Worm (Caenorhabditis elegans) whole organism, midembryonic: ENCODE measurements around the gene unc-84.

Experiments used
- T22C8.4 ChIP-seq: fragments of 200-800 bp; sonication (Bioruptor generic); IDR thresholded peaks from 2 replicates; pipeline ENCODE4 v1.3.6; 2022; ENCODE audit warnings: missing genetic modification characterization, missing compliant biosample characterization
- cog-1 ChIP-seq: sonication (generic microtip); optimal IDR thresholded peaks from 2 replicates; lab custom pipeline; 2016; ENCODE audit warnings: missing genetic modification characterization, missing compliant biosample characterization
- flt-1 ChIP-seq: fragments of 200-800 bp; sonication (Bioruptor generic); IDR thresholded peaks from 2 replicates; pipeline ENCODE4 v1.3.6; 2022; ENCODE audit warnings: missing genetic modification characterization, missing compliant biosample characterization
- klf-2 ChIP-seq: fragments of 200-800 bp; sonication (Bioruptor generic); conservative IDR thresholded peaks from 2 replicates; pipeline ENCODE4 v1.3.6; 2022; ENCODE audit warnings: missing genetic modification reagents, missing genetic modification characterization, missing compliant biosample characterization
- med-1 ChIP-seq: sonication (generic microtip); optimal IDR thresholded peaks from 2 replicates; lab custom pipeline; 2017; ENCODE audit warnings: missing genetic modification characterization, mild to moderate bottlenecking, missing compliant biosample characterization, antibody characterized with exemption, missing genetic modification reagents; ENCODE audit not compliant: insufficient read depth
- ref-1 ChIP-seq: fragments of 200-800 bp; sonication (Bioruptor generic); conservative IDR thresholded peaks from 2 replicates; pipeline ENCODE4 v1.3.6; 2022; ENCODE audit warnings: missing genetic modification reagents, missing genetic modification characterization, missing compliant biosample characterization
- tab-1 ChIP-seq: fragments of 200-800 bp; sonication (Bioruptor generic); IDR thresholded peaks from 2 replicates; pipeline ENCODE4 v1.3.6; 2022; ENCODE audit warnings: missing genetic modification characterization, missing compliant biosample characterization
- ztf-23 ChIP-seq: fragments of 200-800 bp; sonication (Bioruptor generic); IDR thresholded peaks from 2 replicates; pipeline ENCODE4 v1.3.6; 2022; ENCODE audit warnings: missing genetic modification reagents, missing genetic modification characterization, missing compliant biosample characterization
- ztf-29 ChIP-seq: fragments of 200-800 bp; sonication (Bioruptor generic); IDR thresholded peaks from 2 replicates; pipeline ENCODE4 v1.3.6; 2022; ENCODE audit warnings: missing genetic modification reagents, missing genetic modification characterization, missing compliant biosample characterization

Gene unc-84

DNA sequence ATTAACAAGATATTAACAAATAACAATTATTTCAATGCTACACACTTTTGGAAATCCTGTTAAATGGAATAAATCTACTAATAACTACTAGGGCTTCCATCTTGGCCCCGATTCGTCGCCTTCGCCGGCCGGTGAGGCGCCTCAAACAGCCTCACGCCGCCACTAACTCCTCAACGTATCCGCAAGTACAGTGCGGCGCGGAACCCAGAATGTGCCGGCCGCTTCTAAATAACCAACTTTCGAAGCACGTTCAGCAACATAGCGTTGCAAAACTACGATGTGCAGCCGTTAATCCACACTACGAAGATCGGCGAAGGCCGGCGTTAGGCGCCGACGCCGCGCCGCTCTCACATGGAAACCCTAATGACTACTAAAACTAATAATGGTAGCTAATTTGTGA is 21.3 kb downstream of the unc-84 start:
- TF ChIP-seq flt-1 (GFP tag; lab: Robert Waterston, UW) (no peak), T22C8.4 (no peak), ztf-23 (GFP tag; lab: Robert Waterston, UW) (no peak), ref-1 (GFP tag; lab: Robert Waterston, UW) (no peak)

DNA sequence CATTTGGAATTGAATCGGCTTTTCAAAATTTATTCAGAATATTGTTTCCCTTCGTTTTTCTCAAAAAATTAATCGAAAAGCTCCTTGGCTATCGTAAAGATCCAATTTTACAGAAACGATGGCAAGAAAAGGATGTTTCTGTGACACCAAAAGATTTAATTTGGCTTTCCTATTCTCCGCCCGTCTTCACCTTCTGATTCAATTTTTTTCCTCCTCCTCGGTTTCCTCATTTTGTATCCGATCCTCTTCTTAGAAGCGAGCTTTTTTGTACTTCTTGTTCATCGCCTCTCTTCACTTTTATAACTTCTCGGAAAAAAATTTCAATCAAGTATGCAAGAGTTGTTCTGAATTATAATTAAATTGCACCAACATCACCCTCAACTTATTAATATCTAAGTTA is 25.5 kb downstream of the unc-84 start:
- TF ChIP-seq ref-1 (GFP tag; lab: Robert Waterston, UW) (no peak), med-1 (GFP tag; lab: Kevin White, UChicago) (no peak), flt-1 (GFP tag; lab: Robert Waterston, UW) (no peak), T22C8.4 (no peak), ztf-23 (GFP tag; lab: Robert Waterston, UW) (no peak), cog-1 (tag; lab: Kevin White, UChicago) (no peak), tab-1 (no peak), ztf-29 (GFP tag; lab: Robert Waterston, UW) (no peak), klf-2 (GFP tag; lab: Robert Waterston, UW) (no peak)

ce11 chrX:13615181-13615580 is 30.6 kb downstream of the unc-84 start:
- TF ChIP-seq klf-2 (GFP tag; lab: Robert Waterston, UW) (no peak), ztf-23 (GFP tag; lab: Robert Waterston, UW) (no peak), tab-1 (no peak), flt-1 (GFP tag; lab: Robert Waterston, UW) (no peak), ztf-29 (GFP tag; lab: Robert Waterston, UW) (no peak)

- TF ChIP-seq cog-1 (tag; lab: Kevin White, UChicago) = no peak
- no peak for TF ChIP-seq tab-1
- no peak for TF ChIP-seq med-1 (GFP tag; lab: Kevin White, UChicago)
- no peak for TF ChIP-seq ztf-29 (GFP tag; lab: Robert Waterston, UW)
- TF ChIP-seq ztf-23 (GFP tag; lab: Robert Waterston, UW) = no peak
- no peak for TF ChIP-seq flt-1 (GFP tag; lab: Robert Waterston, UW)
- no peak for TF ChIP-seq ref-1 (GFP tag; lab: Robert Waterston, UW)
- TF ChIP-seq T22C8.4 = no peak
- TF ChIP-seq klf-2 (GFP tag; lab: Robert Waterston, UW) = no peak
Observed at ce11 chrX:13618574-13618973, 34.0 kb downstream of the unc-84 start, which contains the start of gene nlp-53. TSS of gene nlp-53 (plus strand) at chrX:13618874.

ce11 chrX:13621628-13622027 is 37.1 kb downstream of the unc-84 start, which contains the start of gene Y12A6A.1:
TSS of gene Y12A6A.1 (minus strand) at chrX:13621728.
- TF ChIP-seq tab-1 = no peak
- no peak for TF ChIP-seq ref-1 (GFP tag; lab: Robert Waterston, UW)

DNA sequence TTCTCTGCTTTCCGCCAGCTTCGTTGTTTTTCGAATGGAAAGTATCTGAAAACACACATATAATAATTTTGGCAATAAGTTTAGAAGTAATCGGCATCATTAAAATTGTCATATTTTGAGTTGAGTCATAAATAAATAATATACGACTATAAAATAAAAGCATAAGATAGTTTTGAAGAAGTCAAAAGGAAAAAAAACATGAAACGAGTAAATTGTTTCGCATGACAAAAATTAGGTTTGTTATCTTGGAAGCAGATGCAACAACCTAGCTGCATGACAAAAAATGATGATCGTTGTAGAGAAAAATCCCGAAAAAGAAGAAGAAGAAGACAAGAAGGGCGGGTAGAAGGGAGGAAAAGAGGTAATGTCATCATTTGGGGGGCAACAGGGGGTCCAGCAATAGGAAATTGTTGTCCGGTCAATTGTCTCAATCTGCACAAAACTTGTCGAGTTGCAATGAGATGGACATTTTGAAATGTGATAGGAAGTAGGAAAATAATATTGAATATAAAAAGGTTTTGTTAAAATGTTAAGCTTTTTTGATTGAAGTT is 46.6 kb downstream of the unc-84 start, which contains the start of gene nlg-1:
TSS of gene nlg-1 (minus strand) at position 51 of the 551 bp plus-strand sequence.
- TF ChIP-seq ref-1 (GFP tag; lab: Robert Waterston, UW) = no peak
- no peak for TF ChIP-seq T22C8.4
- TF ChIP-seq med-1 (GFP tag; lab: Kevin White, UChicago) = no peak
- no peak for TF ChIP-seq ztf-29 (GFP tag; lab: Robert Waterston, UW)
- TF ChIP-seq flt-1 (GFP tag; lab: Robert Waterston, UW) = no peak
- TF ChIP-seq klf-2 (GFP tag; lab: Robert Waterston, UW) = no peak
- TF ChIP-seq tab-1 = no peak
- TF ChIP-seq cog-1 (tag; lab: Kevin White, UChicago) = no peak
- TF ChIP-seq ztf-23 (GFP tag; lab: Robert Waterston, UW) = no peak

DNA sequence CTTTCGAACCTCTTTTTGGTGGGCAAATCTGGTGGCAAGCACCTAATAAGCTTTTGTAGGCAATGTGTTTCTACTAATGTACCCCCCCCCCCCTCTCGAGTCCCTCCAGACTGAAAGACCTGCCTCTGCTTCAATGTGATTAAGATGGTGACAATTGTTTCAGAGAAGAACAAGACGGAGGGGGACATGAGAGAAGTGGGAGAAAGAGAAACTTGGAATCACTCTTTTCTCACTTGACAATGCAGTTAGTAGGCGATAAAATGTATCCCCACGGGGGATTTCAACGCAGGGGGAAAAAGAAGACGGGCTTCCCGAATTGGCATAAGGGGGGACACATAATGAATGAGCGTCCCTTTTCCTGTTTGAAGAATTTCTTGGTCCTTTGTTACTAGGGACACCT is 47.7 kb downstream of the unc-84 start:
- TF ChIP-seq ref-1 (GFP tag; lab: Robert Waterston, UW) = no peak

DNA sequence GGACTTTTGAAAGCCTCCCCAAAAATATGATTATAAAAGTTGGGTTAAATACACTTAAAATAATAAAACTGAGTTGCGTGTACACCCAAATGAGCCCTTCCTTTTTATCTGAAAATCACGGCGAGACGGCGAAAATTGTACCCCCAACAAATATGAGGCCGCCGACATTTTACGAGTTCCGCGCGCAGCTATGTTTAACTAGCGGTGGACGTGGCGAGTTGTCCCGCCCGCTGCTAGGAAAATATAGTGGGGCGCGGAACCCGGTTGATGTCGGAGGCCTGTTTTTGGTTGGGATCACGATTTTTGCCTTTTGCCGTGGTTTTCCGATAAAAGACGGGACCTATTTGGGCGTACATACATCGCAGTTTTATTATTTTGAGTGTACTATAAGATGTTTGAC is 48.5 kb downstream of the unc-84 start:
- TF ChIP-seq med-1 (GFP tag; lab: Kevin White, UChicago) (no peak), klf-2 (GFP tag; lab: Robert Waterston, UW) (no peak), T22C8.4 (no peak), flt-1 (GFP tag; lab: Robert Waterston, UW) (no peak), ztf-23 (GFP tag; lab: Robert Waterston, UW) (no peak), ref-1 (GFP tag; lab: Robert Waterston, UW) (no peak), ztf-29 (GFP tag; lab: Robert Waterston, UW) (no peak), tab-1 (no peak), cog-1 (tag; lab: Kevin White, UChicago) (no peak)

DNA sequence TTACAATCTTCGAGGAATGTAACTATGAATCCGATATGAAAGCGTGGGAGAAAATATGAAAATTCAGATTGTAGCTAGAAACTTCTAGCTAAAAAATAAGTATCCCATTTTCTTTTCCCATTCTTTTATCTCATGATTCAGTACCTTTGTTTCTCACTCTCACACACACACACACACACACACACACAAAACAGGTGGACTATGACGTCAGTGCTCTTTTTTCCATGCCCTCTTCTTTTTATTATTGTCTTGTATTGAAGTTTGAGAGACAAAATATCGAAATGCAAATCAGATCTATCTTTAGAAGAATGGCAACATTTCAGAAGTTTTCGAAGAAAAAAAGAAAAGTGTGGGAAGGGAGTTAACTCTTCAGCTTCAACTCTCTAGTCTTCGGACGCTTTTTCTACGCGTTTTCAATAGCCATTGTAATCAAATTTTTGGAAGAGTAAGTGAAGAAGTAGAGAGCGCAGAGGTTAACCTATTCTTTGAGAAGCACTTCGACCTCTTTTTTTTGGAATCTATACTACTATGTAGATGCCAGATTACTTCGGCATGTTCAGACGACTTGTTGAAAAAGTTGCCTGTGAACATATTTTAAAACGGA is 49.4 kb downstream of the unc-84 start:
- no peak for TF ChIP-seq ztf-29 (GFP tag; lab: Robert Waterston, UW)
- no peak for TF ChIP-seq klf-2 (GFP tag; lab: Robert Waterston, UW)
- no peak for TF ChIP-seq ref-1 (GFP tag; lab: Robert Waterston, UW)

DNA sequence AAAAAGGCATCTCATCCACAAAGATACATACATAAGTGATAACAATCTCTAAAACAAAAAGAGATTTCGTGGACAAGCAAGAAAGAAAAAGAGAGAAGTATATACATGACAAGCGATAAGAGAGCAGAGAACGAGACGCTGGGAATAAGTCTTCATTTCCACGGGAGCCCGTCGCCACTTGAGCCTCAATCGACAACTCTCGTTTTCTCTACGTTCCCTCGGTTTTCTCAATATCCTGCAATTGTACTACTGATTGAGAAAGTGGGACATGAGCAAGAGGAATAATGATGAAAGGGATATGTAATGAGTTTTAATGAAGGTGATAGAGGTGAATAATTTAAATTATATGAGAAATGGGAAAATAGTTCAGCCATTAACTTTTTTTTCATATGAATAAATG is 53.0 kb downstream of the unc-84 start:
- no peak for TF ChIP-seq cog-1 (tag; lab: Kevin White, UChicago)
- no peak for TF ChIP-seq ztf-23 (GFP tag; lab: Robert Waterston, UW)
- no peak for TF ChIP-seq klf-2 (GFP tag; lab: Robert Waterston, UW)
- no peak for TF ChIP-seq flt-1 (GFP tag; lab: Robert Waterston, UW)
- no peak for TF ChIP-seq ref-1 (GFP tag; lab: Robert Waterston, UW)
- no peak for TF ChIP-seq med-1 (GFP tag; lab: Kevin White, UChicago)
- TF ChIP-seq T22C8.4 = no peak
- no peak for TF ChIP-seq ztf-29 (GFP tag; lab: Robert Waterston, UW)
- no peak for TF ChIP-seq tab-1
